Worm (Caenorhabditis elegans): ENCODE measurements around the gene Y6E2A.7.
A peak's percentile ranks its signal among the peaks of the same experiment; 100 is the strongest.

The Y6E2A.7 gene

DNA sequence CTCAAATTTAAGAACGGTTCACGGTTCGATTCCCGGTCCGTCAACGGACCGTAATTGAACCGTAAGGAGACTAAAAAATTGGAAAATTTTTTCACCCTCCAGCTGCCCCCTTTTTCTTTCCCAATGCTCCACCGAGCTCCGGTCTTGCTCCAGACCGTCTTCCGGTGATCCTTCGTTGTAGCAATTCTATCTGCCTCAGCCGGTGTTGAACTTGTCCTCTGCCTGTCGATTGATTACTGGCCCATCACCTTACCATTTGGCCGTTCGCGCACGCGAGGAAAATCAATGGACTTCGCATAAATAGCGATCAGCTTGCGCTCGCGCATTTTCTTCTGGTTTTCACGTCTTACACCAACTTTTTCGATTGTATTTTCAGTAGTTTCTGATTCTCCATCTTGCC is 47.7 kb downstream of the Y6E2A.7 start (continued):
- 0 out of 2 replicates have a peak, but pooled peaks have one; percentile 35 for TF ChIP-seq attf-3 (GFP tag; conservative IDR thresholded peaks at IDR 0.05)
- peak; percentile 86; the same call in 1 of the 2 replicates for TF ChIP-seq nhr-120 (GFP tag; IDR thresholded peaks at IDR 0.05)
- TF ChIP-seq attf-6 (GFP tag; IDR thresholded peaks at IDR 0.05) = peak; percentile 89
- peak; percentile 60 for TF ChIP-seq B0261.1 (tag; optimal IDR thresholded peaks at IDR 0.05)
- TF ChIP-seq mcd-1 (GFP tag; IDR thresholded peaks at IDR 0.05) = peak; percentile 79

DNA sequence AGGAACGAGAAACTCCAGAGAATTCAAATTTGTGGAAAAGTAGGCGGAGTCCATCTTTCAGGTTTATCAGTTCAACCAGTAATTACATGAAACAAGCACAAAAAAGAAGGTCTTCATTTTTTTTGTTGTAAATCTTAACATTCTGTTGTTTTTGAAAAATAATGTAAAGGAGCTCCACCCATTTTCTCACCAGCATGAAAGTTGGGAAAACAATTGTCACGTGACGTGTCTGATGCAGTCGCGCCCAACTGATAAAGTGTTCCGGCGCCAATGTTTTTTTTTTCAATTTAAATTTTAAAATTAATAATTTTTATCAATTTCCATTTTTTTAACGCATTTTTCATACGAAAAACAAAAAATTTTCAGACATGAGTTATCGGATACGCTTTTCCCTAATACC is 49.4 kb downstream of the Y6E2A.7 start, which contains the start of gene F57A10.4:
TSS of gene F57A10.4 (plus strand) at position 367 of the 400 bp plus-strand sequence.
- TF ChIP-seq ztf-18 (tag; optimal IDR thresholded peaks at IDR 0.05) (peak; percentile 35), mcd-1 (GFP tag; IDR thresholded peaks at IDR 0.05) (peak; percentile 36; the same call in 1 of the 2 replicates), atf-7 (tag; optimal IDR thresholded peaks at IDR 0.05) (no peak), ceh-91 (GFP tag; IDR thresholded peaks at IDR 0.05) (peak; percentile 29; the same call in 1 of the 2 replicates), ceh-100 (GFP tag; IDR thresholded peaks at IDR 0.05) (peak; percentile 85), efl-1 (GFP tag; optimal IDR thresholded peaks at IDR 0.05) (peak; percentile 45), D2030.7 (GFP tag; IDR thresholded peaks at IDR 0.05) (peak; percentile 46; the same call in 1 of the 2 replicates), attf-6 (GFP tag; IDR thresholded peaks at IDR 0.05) (no peak), madf-6 (GFP tag; IDR thresholded peaks at IDR 0.05) (peak; percentile 38; the same call in 1 of the 2 replicates)

Measured in whole organism, young adult.